Fruit fly (Drosophila melanogaster): ENCODE results near the gene Prp39.

- no peak for TF ChIP-seq psq (optimal IDR thresholded peaks at IDR 0.05)
- no peak for TF ChIP-seq h (optimal IDR thresholded peaks at IDR 0.05)
- TF ChIP-seq ttk (optimal IDR thresholded peaks at IDR 0.05) = no peak
Measured at dm6 chr3R:28806402-28806801, 5.5 kb upstream of the Prp39 start, which contains the start of gene CheB98a.
